Worm (Caenorhabditis elegans) whole organism, L1 larva: ENCODE measurements around the gene unc-9.

Source experiments
- C16A3.4 ChIP-seq: fragments of 150-350 bp; optimal IDR thresholded peaks from 2 replicates; lab custom pipeline; 2014; ENCODE audit warnings: missing biosample characterization, missing genetic modification characterization
- C34B4.2 ChIP-seq: sonication (generic microtip); optimal IDR thresholded peaks from 2 replicates; lab custom pipeline; 2017; ENCODE audit warnings: mild to moderate bottlenecking, missing genetic modification characterization, missing compliant biosample characterization
- F16B12.6 ChIP-seq: fragments of 150-350 bp; optimal IDR thresholded peaks from 2 replicates; lab custom pipeline; 2014; ENCODE audit warnings: missing biosample characterization, missing genetic modification characterization
- Y116A8C.19 ChIP-seq: sonication (generic microtip); optimal IDR thresholded peaks from 2 replicates; lab custom pipeline; 2016; ENCODE audit warnings: missing compliant biosample characterization, missing genetic modification characterization, borderline replicate concordance
- ama-1 ChIP-seq: fragments of 150-350 bp; optimal IDR thresholded peaks from 2 replicates; lab custom pipeline; 2014
- blmp-1 ChIP-seq: fragments of 150-350 bp; optimal IDR thresholded peaks from 2 replicates; lab custom pipeline; 2014; ENCODE audit warnings: missing biosample characterization, missing genetic modification characterization
- ces-1 ChIP-seq: fragments of 150-350 bp; optimal IDR thresholded peaks from 2 replicates; lab custom pipeline; 2014; ENCODE audit warnings: missing biosample characterization, missing genetic modification reagents, missing genetic modification characterization
- dpl-1 ChIP-seq, 3 experiments: fragments of 150-350 bp in 2 of 3; sonication (generic microtip) in 1 of 3; optimal IDR thresholded peaks; 2 replicates each; lab custom pipeline; 2014 to 2017; ENCODE audit warnings: missing biosample characterization in 3 of 3, missing genetic modification characterization in 3 of 3, missing genetic modification reagents in 3 of 3
- efl-1 ChIP-seq, 4 experiments: fragments of 150-350 bp; optimal IDR thresholded peaks in 3 of 4; peaks in 1 of 4; 1 replicate in 1 of 4; 2 replicates in 3 of 4; lab custom pipeline; 2014; ENCODE audit warnings: missing biosample characterization in 2 of 4, missing genetic modification characterization in 2 of 4, missing genetic modification reagents in 2 of 4
- efl-3 ChIP-seq: fragments of 200-800 bp; sonication (Bioruptor generic); optimal IDR thresholded peaks from 2 replicates; lab custom pipeline; 2018; ENCODE audit warnings: mild to moderate bottlenecking, missing genetic modification characterization, missing compliant biosample characterization
- elt-2 ChIP-seq: sonication (generic microtip); optimal IDR thresholded peaks from 2 replicates; lab custom pipeline; 2016; ENCODE audit warnings: missing genetic modification characterization, mild to moderate bottlenecking, inconsistent platforms, missing compliant biosample characterization, missing genetic modification reagents
- ets-5 ChIP-seq: fragments of 200-800 bp; sonication (Bioruptor generic); IDR thresholded peaks from 2 replicates; pipeline ENCODE4 v1.3.6; 2022; ENCODE audit warnings: missing genetic modification characterization, missing compliant biosample characterization
- fkh-8 ChIP-seq: sonication (generic microtip); optimal IDR thresholded peaks from 2 replicates; lab custom pipeline; 2016; ENCODE audit warnings: mild to moderate bottlenecking, missing genetic modification characterization, missing compliant biosample characterization
- hlh-4 ChIP-seq: sonication (generic microtip); optimal IDR thresholded peaks from 2 replicates; lab custom pipeline; 2016; ENCODE audit warnings: mild to moderate bottlenecking, missing genetic modification characterization, missing compliant biosample characterization
- jun-1 ChIP-seq: fragments of 150-350 bp; optimal IDR thresholded peaks from 2 replicates; lab custom pipeline; 2014; ENCODE audit warnings: missing biosample characterization, missing genetic modification reagents, missing genetic modification characterization
- lin-14 ChIP-seq: fragments of 200-800 bp; sonication (Bioruptor generic); optimal IDR thresholded peaks from 2 replicates; lab custom pipeline; 2018; ENCODE audit warnings: mild to moderate bottlenecking, missing genetic modification characterization, moderate library complexity, missing compliant biosample characterization
- lin-15B ChIP-seq: fragments of 150-350 bp; sonication (generic microtip); optimal IDR thresholded peaks from 3 replicates; lab custom pipeline; 2014; ENCODE audit warnings: missing biosample characterization, missing genetic modification characterization
- lin-35 ChIP-seq, 2 experiments: fragments of 150-350 bp; optimal IDR thresholded peaks; 2 replicates each; lab custom pipeline; 2014; ENCODE audit warnings: missing biosample characterization in 2 of 2, missing genetic modification characterization in 2 of 2, missing genetic modification reagents in 2 of 2
- lin-39 ChIP-seq: fragments of 150-350 bp; optimal IDR thresholded peaks from 2 replicates; lab custom pipeline; 2014; ENCODE audit warnings: missing biosample characterization, missing genetic modification reagents, missing genetic modification characterization
- lir-3 ChIP-seq: sonication (generic microtip); optimal IDR thresholded peaks from 2 replicates; lab custom pipeline; 2016; ENCODE audit warnings: mild to moderate bottlenecking, missing genetic modification characterization, moderate library complexity, missing compliant biosample characterization; ENCODE audit not compliant: poor library complexity
- mab-9 ChIP-seq: fragments of 200-800 bp; sonication (Bioruptor generic); IDR thresholded peaks from 2 replicates; pipeline ENCODE4 v1.3.6; 2022; ENCODE audit warnings: missing genetic modification reagents, missing genetic modification characterization, missing compliant biosample characterization
- nhr-11 ChIP-seq: fragments of 150-350 bp; optimal IDR thresholded peaks from 2 replicates; lab custom pipeline; 2014; ENCODE audit warnings: missing biosample characterization, missing genetic modification characterization
- nhr-19 ChIP-seq: fragments of 200-800 bp; sonication (Bioruptor generic); conservative IDR thresholded peaks from 2 replicates; pipeline ENCODE4 v1.3.6; 2022; ENCODE audit warnings: missing genetic modification characterization, missing compliant biosample characterization
- nhr-20 ChIP-seq: sonication (generic microtip); optimal IDR thresholded peaks from 2 replicates; lab custom pipeline; 2016; ENCODE audit warnings: mild to moderate bottlenecking, missing genetic modification characterization, missing compliant biosample characterization
- nhr-47 ChIP-seq: sonication (generic microtip); optimal IDR thresholded peaks from 2 replicates; lab custom pipeline; 2016; ENCODE audit warnings: mild to moderate bottlenecking, missing genetic modification characterization, moderate library complexity, missing compliant biosample characterization
- nhr-71 ChIP-seq: sonication (generic microtip); optimal IDR thresholded peaks from 2 replicates; lab custom pipeline; 2016; ENCODE audit warnings: mild to moderate bottlenecking, missing genetic modification characterization, moderate library complexity, missing compliant biosample characterization
- nhr-76 ChIP-seq: sonication (generic microtip); optimal IDR thresholded peaks from 2 replicates; lab custom pipeline; 2017; ENCODE audit warnings: missing biosample characterization, missing genetic modification characterization
- nhr-77 ChIP-seq: fragments of 150-350 bp; optimal IDR thresholded peaks from 2 replicates; lab custom pipeline; 2014; ENCODE audit warnings: missing biosample characterization, missing genetic modification characterization
- nhr-84 ChIP-seq: sonication (generic microtip); optimal IDR thresholded peaks from 2 replicates; lab custom pipeline; 2017; ENCODE audit warnings: missing biosample characterization, missing genetic modification characterization
- nhr-85 ChIP-seq: sonication (generic microtip); peaks from one replicate; lab custom pipeline; 2016; ENCODE audit warnings: missing genetic modification characterization, inconsistent platforms, missing compliant biosample characterization
- pag-3 ChIP-seq: sonication (generic microtip); optimal IDR thresholded peaks from 2 replicates; lab custom pipeline; 2017; ENCODE audit warnings: missing genetic modification characterization, mild to moderate bottlenecking, missing compliant biosample characterization, antibody characterized with exemption, borderline replicate concordance; ENCODE audit not compliant: insufficient read depth
- pax-3 ChIP-seq: fragments of 200-800 bp; sonication (Bioruptor generic); optimal IDR thresholded peaks from 2 replicates; lab custom pipeline; 2018; ENCODE audit warnings: mild to moderate bottlenecking, missing genetic modification characterization, moderate library complexity, missing compliant biosample characterization
- rnt-1 ChIP-seq: sonication (generic microtip); optimal IDR thresholded peaks from 2 replicates; lab custom pipeline; 2016; ENCODE audit warnings: mild to moderate bottlenecking, missing genetic modification characterization, moderate library complexity, missing compliant biosample characterization
- skn-1 ChIP-seq: fragments of 150-350 bp; optimal IDR thresholded peaks from 2 replicates; lab custom pipeline; 2014; ENCODE audit warnings: missing biosample characterization, missing genetic modification characterization
- snu-23 ChIP-seq: sonication (generic microtip); optimal IDR thresholded peaks from 2 replicates; lab custom pipeline; 2016; ENCODE audit warnings: missing genetic modification characterization, missing compliant biosample characterization
- tbx-2 ChIP-seq: sonication (generic microtip); optimal IDR thresholded peaks from 2 replicates; lab custom pipeline; 2016; ENCODE audit warnings: missing genetic modification characterization, missing compliant biosample characterization
- unc-130 ChIP-seq: fragments of 150-350 bp; optimal IDR thresholded peaks from 2 replicates; lab custom pipeline; 2017; ENCODE audit warnings: missing biosample characterization, missing genetic modification characterization, inconsistent platforms
- unc-98 ChIP-seq: fragments of 200-800 bp; sonication (Bioruptor generic); IDR thresholded peaks from 2 replicates; pipeline ENCODE4 v1.3.6; 2022; ENCODE audit warnings: missing genetic modification characterization, missing compliant biosample characterization
- ztf-11 ChIP-seq, 2 experiments: sonication (generic microtip); optimal IDR thresholded peaks; 2 replicates each; lab custom pipeline; 2016 to 2017; ENCODE audit warnings: missing genetic modification characterization in 2 of 2, missing biosample characterization in 1 of 2, missing compliant biosample characterization in 1 of 2

unc-9 gene

DNA sequence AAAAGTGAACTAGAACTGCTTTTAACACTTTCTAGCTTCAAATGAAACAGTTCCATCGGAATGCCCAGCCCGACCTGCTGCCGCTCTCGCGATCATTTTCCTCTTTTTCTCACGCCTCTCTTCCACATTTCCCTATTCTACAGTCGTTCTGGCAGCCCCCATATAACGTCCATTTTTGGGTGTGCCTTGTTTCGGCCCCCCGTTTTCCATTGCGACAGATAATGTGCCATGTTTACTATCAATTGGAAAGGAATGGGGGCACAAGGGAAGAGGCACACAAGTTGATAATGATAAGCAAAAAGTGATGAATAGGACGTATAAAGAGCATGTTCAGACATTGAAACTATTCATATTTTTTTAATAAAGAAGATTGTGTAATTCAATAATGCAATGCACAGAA lies 42.6 kb upstream of the unc-9 start (continued):
- TF ChIP-seq ets-5 (no peak), Y116A8C.19 (no peak), hlh-4 (tag; lab: Kevin White, UChicago) (no peak), ama-1 (lab: Kevin White, UChicago) (no peak), unc-130 (tag; lab: Kevin White, UChicago) (no peak), snu-23 (GFP tag; lab: Kevin White, UChicago) (peak; percentile 2), lin-15B (tag; lab: Kevin White, UChicago) (no peak), lin-35 (GFP tag; optimal IDR thresholded peaks at IDR 0.05; lab: Kevin White, UChicago) (peak in 1 of 2 experiments; percentile 53), C34B4.2 (no peak), ces-1 (GFP tag; lab: Kevin White, UChicago) (no peak), nhr-76 (tag; lab: Kevin White, UChicago) (no peak), elt-2 (tag; lab: Kevin White, UChicago) (peak; percentile 94), nhr-19 (GFP tag; lab: Robert Waterston, UW) (no peak), unc-98 (GFP tag; lab: Robert Waterston, UW) (no peak), jun-1 (tag; lab: Kevin White, UChicago) (no peak), nhr-11 (tag; lab: Kevin White, UChicago) (no peak), rnt-1 (tag; lab: Kevin White, UChicago) (no peak), efl-3 (no peak), nhr-71 (peak; percentile 19), C16A3.4 (no peak), skn-1 (tag; lab: Kevin White, UChicago) (no peak), lir-3 (tag; lab: Kevin White, UChicago) (no peak), nhr-47 (tag; lab: Kevin White, UChicago) (no peak), dpl-1 (GFP tag; optimal IDR thresholded peaks at IDR 0.05; lab: Kevin White, UChicago) (no peak), nhr-84 (no peak), fkh-8 (tag; lab: Kevin White, UChicago) (no peak), ztf-11 (tag; optimal IDR thresholded peaks at IDR 0.05; lab: Kevin White, UChicago) (peak in 1 of 2 experiments; percentile 4), blmp-1 (tag; lab: Kevin White, UChicago) (no peak), pag-3 (tag; lab: Kevin White, UChicago) (no peak), mab-9 (GFP tag; lab: Robert Waterston, UW) (no peak), lin-39 (tag; lab: Kevin White, UChicago) (no peak)

DNA sequence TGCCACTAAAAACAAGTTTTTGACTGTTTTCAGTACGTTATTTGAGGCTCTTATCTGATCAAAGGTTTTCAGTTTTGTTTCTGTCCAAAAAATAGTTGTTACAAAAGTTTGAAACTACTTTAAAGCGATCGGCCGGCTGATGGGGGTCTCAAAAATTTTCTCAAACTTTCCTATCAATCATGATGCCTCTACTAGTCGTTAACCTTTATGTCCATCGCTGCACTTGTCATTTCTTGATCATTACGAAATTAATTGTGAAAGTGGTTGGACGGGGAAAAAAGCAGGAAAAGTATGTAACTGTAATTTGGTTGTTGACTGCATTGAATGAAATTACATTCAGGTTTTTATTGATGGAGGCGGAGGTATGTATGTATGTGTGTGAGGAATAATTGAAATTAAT lies 41.7 kb upstream of the unc-9 start:
- TF ChIP-seq nhr-85 (tag; lab: Kevin White, UChicago) (peak; percentile 83), blmp-1 (tag; lab: Kevin White, UChicago) (peak; percentile 14), efl-1 (optimal IDR thresholded peaks at IDR 0.05; lab: Kevin White, UChicago) (no peak), efl-1 (GFP tag; optimal IDR thresholded peaks at IDR 0.05 in 1 of 2; lab: Kevin White, UChicago) (peak in 1 of 2 experiments; percentile 90), mab-9 (GFP tag; lab: Robert Waterston, UW) (no peak)
- TF ChIP-seq, all 84 proteins: peak for 3

DNA sequence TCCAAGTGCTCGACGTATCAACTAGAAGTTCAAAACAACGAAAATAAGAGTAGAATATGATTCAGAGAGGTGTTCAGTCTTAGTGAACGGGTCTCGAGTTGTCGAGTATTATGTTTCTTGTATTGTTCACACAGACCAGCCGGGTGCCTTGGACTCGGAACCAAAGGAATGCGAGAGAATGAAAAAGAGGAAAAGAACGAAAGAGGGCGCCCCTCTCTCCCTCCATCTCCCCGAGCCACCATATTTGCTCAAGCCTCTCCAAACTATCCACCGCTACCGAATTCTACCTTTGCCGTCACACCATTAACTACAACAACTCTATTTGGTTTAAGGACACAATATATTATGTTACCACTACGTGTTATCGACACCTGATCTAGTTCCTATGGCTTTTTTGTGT lies 39.8 kb upstream of the unc-9 start:
- no peak for TF ChIP-seq efl-1 (optimal IDR thresholded peaks at IDR 0.05; lab: Kevin White, UChicago)
- TF ChIP-seq efl-1 (GFP tag; optimal IDR thresholded peaks at IDR 0.05 in 1 of 2; lab: Kevin White, UChicago): peak in 1 of 2 experiments; percentile 64
- TF ChIP-seq F16B12.6: no peak

DNA sequence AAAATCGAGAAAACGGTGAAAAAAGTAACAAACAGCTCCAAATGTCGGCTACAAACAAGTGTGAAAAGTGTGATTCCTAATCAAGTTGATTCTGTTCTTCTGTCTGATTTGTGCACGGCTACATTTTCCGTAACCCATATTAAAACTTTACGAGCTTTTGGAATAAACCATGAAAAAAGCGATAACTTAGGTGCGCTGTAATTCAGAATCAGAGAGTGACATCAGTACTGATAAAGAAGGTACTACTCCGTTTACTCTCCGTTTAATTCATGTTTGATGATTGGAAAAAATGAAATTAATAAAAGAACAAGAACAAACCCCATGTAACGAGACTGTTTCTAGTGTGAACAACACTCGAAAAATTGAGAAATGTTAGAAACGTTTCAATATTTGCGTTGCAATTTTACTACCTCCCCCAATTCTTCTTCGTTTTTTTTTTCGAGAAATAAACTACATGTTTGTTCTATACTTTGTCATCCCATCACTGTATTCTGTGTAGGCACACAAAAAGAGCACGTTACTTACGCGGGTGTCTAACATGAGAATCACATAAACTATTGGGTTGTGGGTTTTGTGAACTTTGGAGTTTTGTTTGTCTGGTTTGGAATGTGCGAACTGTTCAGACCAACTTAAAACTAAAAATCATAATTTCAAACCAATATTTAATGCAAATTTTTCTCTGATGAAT lies 39.1 kb upstream of the unc-9 start:
- peak; percentile 26 for TF ChIP-seq lin-14 (GFP tag; lab: Kevin White, UChicago)
- TF ChIP-seq pax-3: no peak
- TF ChIP-seq hlh-4 (tag; lab: Kevin White, UChicago): no peak
- TF ChIP-seq elt-2 (tag; lab: Kevin White, UChicago): peak; percentile 32
- TF ChIP-seq lin-35 (GFP tag; optimal IDR thresholded peaks at IDR 0.05; lab: Kevin White, UChicago): peak in 1 of 2 experiments; percentile 10
- peak; percentile 8 for TF ChIP-seq nhr-20
- TF ChIP-seq nhr-77: peak; percentile 34
- peak; percentile 26 for TF ChIP-seq nhr-85 (tag; lab: Kevin White, UChicago)
- TF ChIP-seq tbx-2 (tag; lab: Kevin White, UChicago): peak; percentile 39
